Worm (Caenorhabditis elegans) whole organism, young adult: ENCODE data around the gene ugt-48.

Experiments used
- B0336.3 ChIP-seq: fragments of 200-800 bp; sonication (Bioruptor generic); IDR thresholded peaks from 2 replicates; pipeline ENCODE4 v1.3.6; 2022; ENCODE audit warnings: missing genetic modification characterization, missing compliant biosample characterization
- C17E4.6 ChIP-seq: fragments of 200-800 bp; sonication (Bioruptor generic); IDR thresholded peaks from 2 replicates; pipeline ENCODE4 v1.3.6; 2022; ENCODE audit warnings: missing genetic modification reagents, missing genetic modification characterization, missing compliant biosample characterization
- D2030.7 ChIP-seq: fragments of 200-800 bp; sonication (Bioruptor generic); IDR thresholded peaks from 2 replicates; pipeline ENCODE4 v1.3.6; 2022; ENCODE audit warnings: missing genetic modification reagents, missing genetic modification characterization, missing compliant biosample characterization
- F33H1.4 ChIP-seq: fragments of 200-800 bp; sonication (Bioruptor generic); IDR thresholded peaks from 2 replicates; pipeline ENCODE4 v1.3.6; 2022; ENCODE audit warnings: missing genetic modification reagents, missing genetic modification characterization, missing compliant biosample characterization
- F39B2.1 ChIP-seq: fragments of 200-800 bp; sonication (Bioruptor generic); IDR thresholded peaks from 2 replicates; pipeline ENCODE4 v1.3.6; 2022; ENCODE audit warnings: missing genetic modification reagents, missing genetic modification characterization, missing compliant biosample characterization
- F57C9.4 ChIP-seq: sonication (generic microtip); optimal IDR thresholded peaks from 2 replicates; lab custom pipeline; 2017; ENCODE audit warnings: mild to moderate bottlenecking, missing genetic modification characterization, missing compliant biosample characterization
- K11D2.4 ChIP-seq: fragments of 200-800 bp; sonication (Bioruptor generic); IDR thresholded peaks from 2 replicates; pipeline ENCODE4 v1.3.6; 2022; ENCODE audit warnings: missing genetic modification reagents, missing genetic modification characterization, missing compliant biosample characterization
- T07F8.4 ChIP-seq: sonication (generic microtip); optimal IDR thresholded peaks from 2 replicates; lab custom pipeline; 2016; ENCODE audit warnings: mild to moderate bottlenecking, missing genetic modification characterization, moderate library complexity, missing compliant biosample characterization
- Y53F4B.3 ChIP-seq: fragments of 200-800 bp; sonication (Bioruptor generic); IDR thresholded peaks from 2 replicates; pipeline ENCODE4 v1.3.6; 2022; ENCODE audit warnings: missing genetic modification reagents, missing genetic modification characterization, missing compliant biosample characterization
- Y67H2A.10 ChIP-seq: fragments of 200-800 bp; sonication (Bioruptor generic); conservative IDR thresholded peaks from 2 replicates; pipeline ENCODE4 v1.3.6; 2022; ENCODE audit warnings: missing genetic modification reagents, missing genetic modification characterization, missing compliant biosample characterization
- Y95B8A.8 ChIP-seq: fragments of 200-800 bp; sonication (Bioruptor generic); IDR thresholded peaks from 2 replicates; pipeline ENCODE4 v1.3.6; 2022; ENCODE audit warnings: missing genetic modification reagents, missing genetic modification characterization, missing compliant biosample characterization
- aptf-3 ChIP-seq: fragments of 200-800 bp; sonication (Bioruptor generic); IDR thresholded peaks from 2 replicates; pipeline ENCODE4 v1.3.6; 2022; ENCODE audit warnings: missing genetic modification characterization, missing compliant biosample characterization
- atf-7 ChIP-seq: sonication (generic microtip); optimal IDR thresholded peaks from 2 replicates; lab custom pipeline; 2017; ENCODE audit warnings: mild to moderate bottlenecking, missing genetic modification characterization, missing compliant biosample characterization
- attf-5 ChIP-seq: fragments of 200-800 bp; sonication (Bioruptor generic); optimal IDR thresholded peaks from 2 replicates; lab custom pipeline; 2018; ENCODE audit warnings: mild to moderate bottlenecking, missing genetic modification characterization, missing compliant biosample characterization
- bed-1 ChIP-seq: fragments of 200-800 bp; sonication (Bioruptor generic); IDR thresholded peaks from 2 replicates; pipeline ENCODE4 v1.3.6; 2022; ENCODE audit warnings: missing genetic modification reagents, missing genetic modification characterization, missing compliant biosample characterization
- ccch-3 ChIP-seq: fragments of 200-800 bp; sonication (Bioruptor generic); optimal IDR thresholded peaks from 2 replicates; lab custom pipeline; 2018; ENCODE audit warnings: mild to moderate bottlenecking, missing genetic modification characterization, missing compliant biosample characterization
- ceh-79 ChIP-seq: sonication (generic microtip); optimal IDR thresholded peaks from 2 replicates; lab custom pipeline; 2017; ENCODE audit warnings: mild to moderate bottlenecking, missing genetic modification characterization, missing compliant biosample characterization
- ceh-91 ChIP-seq: fragments of 200-800 bp; sonication (Bioruptor generic); IDR thresholded peaks from 2 replicates; pipeline ENCODE4 v1.3.6; 2022; ENCODE audit warnings: missing genetic modification reagents, missing genetic modification characterization, missing compliant biosample characterization
- chd-7 ChIP-seq: sonication (generic microtip); optimal IDR thresholded peaks from 2 replicates; lab custom pipeline; 2016; ENCODE audit warnings: mild to moderate bottlenecking, missing genetic modification characterization, moderate library complexity, missing compliant biosample characterization
- dpff-1 ChIP-seq: sonication (generic microtip); optimal IDR thresholded peaks from 2 replicates; lab custom pipeline; 2017; ENCODE audit warnings: mild to moderate bottlenecking, missing genetic modification characterization, missing compliant biosample characterization
- egl-18 ChIP-seq: fragments of 200-800 bp; sonication (Bioruptor generic); IDR thresholded peaks from 2 replicates; pipeline ENCODE4 v1.3.6; 2022; ENCODE audit warnings: missing genetic modification reagents, missing genetic modification characterization, missing compliant biosample characterization
- egrh-3 ChIP-seq: fragments of 200-800 bp; sonication (Bioruptor generic); IDR thresholded peaks from 2 replicates; pipeline ENCODE4 v1.3.6; 2022; ENCODE audit warnings: missing genetic modification reagents, missing genetic modification characterization, missing compliant biosample characterization
- ekl-4 ChIP-seq: fragments of 200-800 bp; sonication (Bioruptor generic); IDR thresholded peaks from 2 replicates; pipeline ENCODE4 v1.3.6; 2022; ENCODE audit warnings: missing genetic modification reagents, missing genetic modification characterization, missing compliant biosample characterization
- hsf-1 ChIP-seq: fragments of 200-800 bp; sonication (Bioruptor generic); IDR thresholded peaks from 2 replicates; pipeline ENCODE4 v1.3.6; 2022; ENCODE audit warnings: missing genetic modification reagents, missing genetic modification characterization, missing compliant biosample characterization
- lin-40 ChIP-seq: sonication (generic microtip); optimal IDR thresholded peaks from 2 replicates; lab custom pipeline; 2016; ENCODE audit warnings: missing genetic modification characterization, mild to moderate bottlenecking, missing compliant biosample characterization, missing genotype, missing genetic modification reagents
- madf-6 ChIP-seq: fragments of 200-800 bp; sonication (Bioruptor generic); IDR thresholded peaks from 2 replicates; pipeline ENCODE4 v1.3.6; 2022; ENCODE audit warnings: missing genetic modification reagents, missing genetic modification characterization, missing compliant biosample characterization
- mcd-1 ChIP-seq: fragments of 200-800 bp; sonication (Bioruptor generic); IDR thresholded peaks from 2 replicates; pipeline ENCODE4 v1.3.6; 2022; ENCODE audit warnings: missing genetic modification reagents, missing genetic modification characterization, missing compliant biosample characterization
- nfyb-1 ChIP-seq: fragments of 200-800 bp; sonication (Bioruptor generic); IDR thresholded peaks from 2 replicates; pipeline ENCODE4 v1.3.6; 2022; ENCODE audit warnings: missing genetic modification reagents, missing genetic modification characterization, missing compliant biosample characterization
- nhr-120 ChIP-seq: fragments of 200-800 bp; sonication (Bioruptor generic); IDR thresholded peaks from 2 replicates; pipeline ENCODE4 v1.3.6; 2022; ENCODE audit warnings: missing genetic modification characterization, missing compliant biosample characterization
- nhr-27 ChIP-seq: fragments of 200-800 bp; sonication (Bioruptor generic); optimal IDR thresholded peaks from 2 replicates; lab custom pipeline; 2018; ENCODE audit warnings: mild to moderate bottlenecking, missing genetic modification characterization, moderate library complexity, missing compliant biosample characterization
- nhr-80 ChIP-seq: sonication (generic microtip); optimal IDR thresholded peaks from 2 replicates; lab custom pipeline; 2016; ENCODE audit warnings: missing genetic modification characterization, missing compliant biosample characterization
- pha-4 ChIP-seq: fragments of 150-350 bp; sonication (generic microtip); optimal IDR thresholded peaks from 2 replicates; lab custom pipeline; 2014; ENCODE audit warnings: missing biosample characterization, missing genetic modification reagents, missing genetic modification characterization
- repo-1 ChIP-seq: sonication (generic microtip); optimal IDR thresholded peaks from 2 replicates; lab custom pipeline; 2017; ENCODE audit warnings: mild to moderate bottlenecking, missing genetic modification characterization, missing compliant biosample characterization
- snpc-1.1 ChIP-seq: sonication (generic microtip); optimal IDR thresholded peaks from 2 replicates; lab custom pipeline; 2017; ENCODE audit warnings: missing genetic modification characterization, mild to moderate bottlenecking, missing compliant biosample characterization, antibody characterized with exemption, moderate library complexity, missing genotype, missing genetic modification reagents; ENCODE audit not compliant: insufficient read depth
- snpc-1.3 ChIP-seq: sonication (generic microtip); optimal IDR thresholded peaks from 2 replicates; lab custom pipeline; 2017; ENCODE audit warnings: missing genetic modification characterization, mild to moderate bottlenecking, missing compliant biosample characterization, antibody characterized with exemption, moderate library complexity, missing genotype, missing genetic modification reagents; ENCODE audit not compliant: insufficient read depth
- snpc-3.4 ChIP-seq: sonication (generic microtip); optimal IDR thresholded peaks from 2 replicates; lab custom pipeline; 2017; ENCODE audit warnings: missing genetic modification characterization, mild to moderate bottlenecking, missing compliant biosample characterization, antibody characterized with exemption, moderate library complexity, missing genotype, missing genetic modification reagents
- tbp1 ChIP-seq: fragments of 200-800 bp; sonication (Bioruptor generic); optimal IDR thresholded peaks from 2 replicates; lab custom pipeline; 2018; ENCODE audit warnings: mild to moderate bottlenecking, missing genetic modification characterization, missing compliant biosample characterization
- tlf-1 ChIP-seq: fragments of 200-800 bp; sonication (Bioruptor generic); optimal IDR thresholded peaks from 2 replicates; lab custom pipeline; 2018; ENCODE audit warnings: mild to moderate bottlenecking, missing genetic modification characterization, missing compliant biosample characterization
- zim-3 ChIP-seq: sonication (generic microtip); optimal IDR thresholded peaks from 2 replicates; lab custom pipeline; 2017; ENCODE audit warnings: mild to moderate bottlenecking, missing genetic modification characterization, moderate library complexity, missing compliant biosample characterization
- ztf-25 ChIP-seq: fragments of 200-800 bp; sonication (Bioruptor generic); IDR thresholded peaks from 2 replicates; pipeline ENCODE4 v1.3.6; 2022; ENCODE audit warnings: missing genetic modification reagents, missing genetic modification characterization, missing compliant biosample characterization
- ztf-6 ChIP-seq: fragments of 200-800 bp; sonication (Bioruptor generic); IDR thresholded peaks from 2 replicates; pipeline ENCODE4 v1.3.6; 2022; ENCODE audit warnings: missing genetic modification reagents, missing genetic modification characterization, missing compliant biosample characterization

Gene ugt-48

ce11 chrV:5502701-5503100 is 45.2 kb downstream of the ugt-48 start (continued):
- TF ChIP-seq D2030.7 (GFP tag; lab: Robert Waterston, UW) (no peak), Y95B8A.8 (GFP tag; lab: Robert Waterston, UW) (0 out of 2 replicates have a peak, but pooled peaks have one; percentile 58), dpff-1 (tag; lab: Kevin White, UChicago) (no peak), F57C9.4 (tag; lab: Kevin White, UChicago) (no peak), snpc-3.4 (peak; percentile 10), repo-1 (tag; lab: Kevin White, UChicago) (peak; percentile 22), ccch-3 (GFP tag; lab: Kevin White, UChicago) (no peak), tlf-1 (GFP tag; lab: Kevin White, UChicago) (no peak), tbp1 (GFP tag; lab: Kevin White, UChicago) (peak; percentile 13), nhr-80 (tag; lab: Kevin White, UChicago) (no peak), ceh-79 (peak; percentile 29), snpc-1.3 (tag; lab: Kevin White, UChicago) (no peak), pha-4 (tag; lab: Kevin White, UChicago) (no peak), Y67H2A.10 (GFP tag; lab: Robert Waterston, UW) (no peak), ceh-91 (GFP tag; lab: Robert Waterston, UW) (no peak), B0336.3 (GFP tag; lab: Robert Waterston, UW) (peak; percentile 75), mcd-1 (GFP tag; lab: Robert Waterston, UW) (0 out of 2 replicates have a peak, but pooled peaks have one; percentile 4), madf-6 (GFP tag; lab: Robert Waterston, UW) (peak; percentile 43; the same call in 1 of the 2 replicates), ekl-4 (GFP tag; lab: Robert Waterston, UW) (peak; percentile 54), hsf-1 (GFP tag; lab: Robert Waterston, UW) (peak; percentile 61; the same call in 1 of the 2 replicates), bed-1 (GFP tag; lab: Robert Waterston, UW) (no peak), snpc-1.1 (no peak), ztf-25 (GFP tag; lab: Robert Waterston, UW) (no peak), F39B2.1 (GFP tag; lab: Robert Waterston, UW) (0 out of 2 replicates have a peak, but pooled peaks have one; percentile 14), nhr-120 (GFP tag; lab: Robert Waterston, UW) (no peak), nfyb-1 (GFP tag; lab: Robert Waterston, UW) (no peak), aptf-3 (no peak), Y53F4B.3 (no peak), atf-7 (tag; lab: Kevin White, UChicago) (no peak)

- TF ChIP-seq snpc-1.1 (no peak), nhr-27 (tag; lab: Kevin White, UChicago) (no peak), zim-3 (tag; lab: Kevin White, UChicago) (no peak), egrh-3 (GFP tag; lab: Robert Waterston, UW) (no peak), ccch-3 (GFP tag; lab: Kevin White, UChicago) (no peak), snpc-3.4 (no peak), attf-5 (GFP tag; lab: Kevin White, UChicago) (no peak), lin-40 (tag; lab: Kevin White, UChicago) (no peak), K11D2.4 (GFP tag; lab: Robert Waterston, UW) (no peak), egl-18 (GFP tag; lab: Robert Waterston, UW) (no peak), T07F8.4 (tag; lab: Kevin White, UChicago) (no peak), F33H1.4 (no peak), chd-7 (tag; lab: Kevin White, UChicago) (no peak), C17E4.6 (no peak), ztf-6 (GFP tag; lab: Robert Waterston, UW) (no peak), bed-1 (GFP tag; lab: Robert Waterston, UW) (no peak)
Measured at ce11 chrV:5499475-5499874, 48.4 kb downstream of the ugt-48 start.
